Fruit fly (Drosophila melanogaster) whole organism, embryonic: Measurements from ENCODE around the gene CG32295.
A peak's percentile ranks its signal among the peaks of the same experiment; 100 is the strongest.

Experiments used
- Aef1 ChIP-seq: fragments of 200-800 bp; sonication (Bioruptor generic); IDR thresholded peaks from 3 replicates; pipeline ENCODE4 v1.3.6; 2022; ENCODE audit warnings: missing biosample characterization, missing genetic modification characterization
- Awh ChIP-seq: fragments of 200-800 bp; sonication (Bioruptor generic); IDR thresholded peaks from 2 replicates; pipeline ENCODE4, ENCODE4 v1.3.6; 2022; ENCODE audit warnings: missing biosample characterization, missing genetic modification characterization
- B-H1 ChIP-seq: fragments of 200-800 bp; sonication (Bioruptor generic); IDR thresholded peaks from 3 replicates; pipeline ENCODE4 v1.3.6; 2022; ENCODE audit warnings: missing biosample characterization, missing genetic modification characterization
- CG10321 ChIP-seq: fragments of 200-800 bp; sonication (Bioruptor generic); IDR thresholded peaks from 2 replicates; pipeline ENCODE4 v1.3.6; 2022; ENCODE audit warnings: missing biosample characterization, missing genetic modification characterization
- CG10654 ChIP-seq: fragments of 200-800 bp; sonication (Bioruptor generic); optimal IDR thresholded peaks from 2 replicates; lab custom pipeline; 2016; ENCODE audit warnings: missing biosample characterization, missing genetic modification characterization
- CG11723 ChIP-seq: fragments of 200-800 bp; sonication (Bioruptor generic); optimal IDR thresholded peaks from 2 replicates; lab custom pipeline; 2017; ENCODE audit warnings: missing biosample characterization, mild to moderate bottlenecking, missing genetic modification characterization
- CG12104 ChIP-seq: fragments of 200-800 bp; sonication (Bioruptor generic); optimal IDR thresholded peaks from 3 replicates; lab custom pipeline; 2016; ENCODE audit warnings: missing biosample characterization, missing genetic modification characterization
- CG12219 ChIP-seq: fragments of 200-800 bp; sonication (Bioruptor generic); optimal IDR thresholded peaks from 3 replicates; lab custom pipeline; 2018; ENCODE audit warnings: missing biosample characterization, mild to moderate bottlenecking, missing genetic modification characterization
- CG12659 ChIP-seq: fragments of 200-800 bp; sonication (Bioruptor generic); optimal IDR thresholded peaks from 3 replicates; lab custom pipeline; 2017; ENCODE audit warnings: mild to moderate bottlenecking, missing biosample characterization, missing genetic modification reagents, missing genetic modification characterization
- CG13424 ChIP-seq: fragments of 200-800 bp; sonication (Bioruptor generic); optimal IDR thresholded peaks from 2 replicates; lab custom pipeline; 2019; ENCODE audit warnings: missing biosample characterization, mild to moderate bottlenecking, missing genetic modification characterization, moderate library complexity
- CG13775 ChIP-seq: fragments of 200-800 bp; sonication (Bioruptor generic); optimal IDR thresholded peaks from 3 replicates; lab custom pipeline; 2017; ENCODE audit warnings: missing biosample characterization, mild to moderate bottlenecking, missing genetic modification characterization
- CG14710 ChIP-seq: fragments of 200-800 bp; sonication (Bioruptor generic); optimal IDR thresholded peaks from 3 replicates; lab custom pipeline; 2019; ENCODE audit warnings: missing biosample characterization, mild to moderate bottlenecking, missing genetic modification characterization, moderate library complexity
- CG17328 ChIP-seq: fragments of 200-800 bp; sonication (Bioruptor generic); IDR thresholded peaks from 2 replicates; pipeline ENCODE4 v1.3.6; 2022; ENCODE audit warnings: missing biosample characterization, missing genetic modification characterization
- CG2116 ChIP-seq: fragments of 200-800 bp; sonication (Bioruptor generic); optimal IDR thresholded peaks from 3 replicates; lab custom pipeline; 2018; ENCODE audit warnings: missing biosample characterization, mild to moderate bottlenecking, missing genetic modification characterization
- CG2678 ChIP-seq: fragments of 200-800 bp; sonication (Bioruptor generic); optimal IDR thresholded peaks from 3 replicates; lab custom pipeline; 2019; ENCODE audit warnings: missing biosample characterization, mild to moderate bottlenecking, missing genetic modification characterization, moderate library complexity
- CG30403 ChIP-seq: fragments of 200-800 bp; sonication (Bioruptor generic); optimal IDR thresholded peaks from 3 replicates; lab custom pipeline; 2016; ENCODE audit warnings: missing biosample characterization, missing genetic modification characterization
- CG31365 ChIP-seq: fragments of 200-800 bp; sonication (Bioruptor generic); optimal IDR thresholded peaks from 2 replicates; lab custom pipeline; 2018; ENCODE audit warnings: missing biosample characterization, mild to moderate bottlenecking, missing genetic modification characterization
- CG3726 ChIP-seq: fragments of 200-800 bp; sonication (Bioruptor generic); IDR thresholded peaks from 3 replicates; pipeline ENCODE4, ENCODE4 v1.3.6; 2022; ENCODE audit warnings: missing biosample characterization, missing genetic modification characterization
- CG4328 ChIP-seq: fragments of 200-800 bp; sonication (Bioruptor generic); optimal IDR thresholded peaks from 3 replicates; lab custom pipeline; 2017; ENCODE audit warnings: missing biosample characterization, missing genetic modification reagents, missing genetic modification characterization
- CG4854 ChIP-seq: fragments of 200-800 bp; sonication (Bioruptor generic); optimal IDR thresholded peaks from 2 replicates; lab custom pipeline; 2016; ENCODE audit warnings: missing biosample characterization, missing genetic modification characterization, inconsistent platforms
- CG6272 ChIP-seq: fragments of 200-800 bp; sonication (Bioruptor generic); IDR thresholded peaks from 2 replicates; pipeline ENCODE4 v1.3.6; 2022; ENCODE audit warnings: missing biosample characterization, missing genetic modification characterization
- CG7963 ChIP-seq: fragments of 200-800 bp; sonication (Bioruptor generic); IDR thresholded peaks from 3 replicates; pipeline ENCODE4 v1.3.6; 2022; ENCODE audit warnings: missing biosample characterization, missing genetic modification characterization; ENCODE audit not compliant: partially characterized antibody
- CG9727 ChIP-seq: fragments of 200-800 bp; sonication (Bioruptor generic); optimal IDR thresholded peaks from 3 replicates; lab custom pipeline; 2017; ENCODE audit warnings: missing biosample characterization, mild to moderate bottlenecking, missing genetic modification characterization
- CG9797 ChIP-seq: fragments of 200-800 bp; sonication (Bioruptor generic); optimal IDR thresholded peaks from 3 replicates; lab custom pipeline; 2018; ENCODE audit warnings: missing biosample characterization, mild to moderate bottlenecking, missing genetic modification characterization
- E2f2 ChIP-seq: fragments of 200-800 bp; sonication (Bioruptor generic); IDR thresholded peaks from 2 replicates; pipeline ENCODE4 v1.3.6; 2022; ENCODE audit warnings: missing biosample characterization, missing genetic modification characterization
- Fer1 ChIP-seq: fragments of 200-800 bp; sonication (Bioruptor generic); optimal IDR thresholded peaks from 2 replicates; lab custom pipeline; 2017; ENCODE audit warnings: missing biosample characterization, mild to moderate bottlenecking, missing genetic modification characterization
- HLHmδ ChIP-seq: fragments of 200-800 bp; sonication (Bioruptor generic); optimal IDR thresholded peaks from 2 replicates; lab custom pipeline; 2018; ENCODE audit warnings: missing biosample characterization, mild to moderate bottlenecking, missing genetic modification characterization, moderate library complexity
- Hr3 ChIP-seq: fragments of 200-800 bp; sonication (Bioruptor generic); optimal IDR thresholded peaks from 3 replicates; lab custom pipeline; 2016; ENCODE audit warnings: missing biosample characterization, missing genetic modification characterization
- MESR4 ChIP-seq: fragments of 200-800 bp; sonication (Bioruptor generic); optimal IDR thresholded peaks from 2 replicates; lab custom pipeline; 2018; ENCODE audit warnings: missing biosample characterization, mild to moderate bottlenecking, missing genetic modification characterization, moderate library complexity
- MTF-1 ChIP-seq: fragments of 200-800 bp; sonication (Bioruptor generic); optimal IDR thresholded peaks from 2 replicates; lab custom pipeline; 2018; ENCODE audit warnings: missing biosample characterization, mild to moderate bottlenecking, missing genetic modification characterization, borderline replicate concordance
- Optix ChIP-seq: fragments of 200-800 bp; sonication (Bioruptor generic); IDR thresholded peaks from 3 replicates; pipeline ENCODE4 v1.3.6; 2022; ENCODE audit warnings: missing biosample characterization, missing genetic modification characterization
- TFAM ChIP-seq: fragments of 200-800 bp; sonication (Bioruptor generic); optimal IDR thresholded peaks from 2 replicates; lab custom pipeline; 2017; ENCODE audit warnings: missing biosample characterization, missing genetic modification characterization, inconsistent platforms
- Usf ChIP-seq: fragments of 200-800 bp; sonication (Bioruptor generic); optimal IDR thresholded peaks from 2 replicates; lab custom pipeline; 2017; ENCODE audit warnings: missing genotype, missing biosample characterization, missing genetic modification characterization
- ac ChIP-seq: fragments of 200-800 bp; sonication (Bioruptor generic); optimal IDR thresholded peaks from 3 replicates; lab custom pipeline; 2017; ENCODE audit warnings: missing biosample characterization, mild to moderate bottlenecking, missing genetic modification characterization
- bowl ChIP-seq: fragments of 200-800 bp; sonication (Bioruptor generic); IDR thresholded peaks from 2 replicates; pipeline ENCODE4 v1.3.6; 2022; ENCODE audit warnings: missing biosample characterization, missing genetic modification characterization
- bsh ChIP-seq, 2 experiments: fragments of 200-800 bp; sonication (Bioruptor generic); optimal IDR thresholded peaks; 2 replicates each; lab custom pipeline; 2017 to 2018; ENCODE audit warnings: mild to moderate bottlenecking in 2 of 2, missing biosample characterization in 2 of 2, missing genetic modification characterization in 2 of 2, moderate library complexity in 1 of 2
- cad ChIP-seq: fragments of >200 bp; optimal IDR thresholded peaks from 2 replicates; lab custom pipeline; 2017; ENCODE audit warnings: missing biosample characterization, missing genetic modification characterization
- chn ChIP-seq: fragments of 200-800 bp; sonication (Bioruptor generic); optimal IDR thresholded peaks from 2 replicates; lab custom pipeline; 2016; ENCODE audit warnings: missing biosample characterization, missing genetic modification characterization
- dysf ChIP-seq: fragments of 200-800 bp; sonication (Bioruptor generic); IDR thresholded peaks from 3 replicates; pipeline ENCODE4 v1.3.6; 2022; ENCODE audit warnings: missing biosample characterization, missing genetic modification characterization
- eyg ChIP-seq: fragments of 200-800 bp; sonication (Bioruptor generic); optimal IDR thresholded peaks from 3 replicates; lab custom pipeline; 2016; ENCODE audit warnings: missing biosample characterization, missing genetic modification characterization
- ftz-f1 ChIP-seq: fragments of 200-800 bp; sonication (Bioruptor generic); optimal IDR thresholded peaks from 2 replicates; lab custom pipeline; 2016; ENCODE audit warnings: missing biosample characterization, missing genetic modification characterization
- ind ChIP-seq: fragments of 200-800 bp; sonication (Bioruptor generic); optimal IDR thresholded peaks from 3 replicates; lab custom pipeline; 2016; ENCODE audit warnings: missing biosample characterization, missing genetic modification characterization
- jing ChIP-seq: fragments of 200-800 bp; sonication (Bioruptor generic); optimal IDR thresholded peaks from 2 replicates; lab custom pipeline; 2018; ENCODE audit warnings: missing biosample characterization, mild to moderate bottlenecking, missing genetic modification characterization
- jumu ChIP-seq: fragments of 200-800 bp; sonication (Bioruptor generic); optimal IDR thresholded peaks from 3 replicates; lab custom pipeline; 2016; ENCODE audit warnings: missing biosample characterization, missing genetic modification characterization
- lov ChIP-seq, 2 experiments: fragments of 200-800 bp in 1 of 2; fragments of >200 bp in 1 of 2; sonication (Bioruptor generic) in 1 of 2; IDR thresholded peaks in 1 of 2; optimal IDR thresholded peaks in 1 of 2; 2 replicates in 1 of 2; 3 replicates in 1 of 2; pipeline versions ENCODE4 v1.3.6 to Lab custom; 2017 to 2022; ENCODE audit warnings: missing biosample characterization in 1 of 2, missing genetic modification characterization in 1 of 2
- pita ChIP-seq: fragments of 200-800 bp; sonication (Bioruptor generic); optimal IDR thresholded peaks from 2 replicates; lab custom pipeline; 2017; ENCODE audit warnings: missing biosample characterization, mild to moderate bottlenecking, missing genetic modification characterization
- stwl ChIP-seq: fragments of 200-800 bp; sonication (Bioruptor generic); optimal IDR thresholded peaks from 3 replicates; lab custom pipeline; 2018; ENCODE audit warnings: missing biosample characterization, mild to moderate bottlenecking, missing genetic modification characterization, moderate library complexity
- zfh2 ChIP-seq: fragments of 200-800 bp; sonication (Bioruptor generic); optimal IDR thresholded peaks from 2 replicates; lab custom pipeline; 2016; ENCODE audit warnings: missing biosample characterization, missing genetic modification characterization

CG32295 gene

dm6 chr3L:2531386-2532176 lies 4.8 kb upstream of the CG32295 start (continued):
- TF ChIP-seq CG11723 (GFP tag; lab: Kevin White, UChicago) = peak; percentile 68
- peak; percentile 74 for TF ChIP-seq CG17328 (GFP tag; lab: Robert Waterston, UW)
- peak; percentile 81 for TF ChIP-seq stwl (tag; lab: Kevin White, UChicago)
- TF ChIP-seq CG12659 (GFP tag; lab: Kevin White, UChicago) = peak; percentile 66
- peak; percentile 60; the same call in 2 of the 3 replicates for TF ChIP-seq Optix (GFP tag; lab: Robert Waterston, UW)
- peak; percentile 72 for TF ChIP-seq ind (GFP tag; lab: Kevin White, UChicago)
- TF ChIP-seq Awh (GFP tag; lab: Robert Waterston, UW) = peak; percentile 87
- TF ChIP-seq CG30403 (GFP tag; lab: Kevin White, UChicago) = peak; percentile 36
- no peak for TF ChIP-seq eyg (GFP tag; lab: Kevin White, UChicago)
- TF ChIP-seq zfh2 (GFP tag; lab: Kevin White, UChicago) = peak; percentile 37
- no peak for TF ChIP-seq TFAM (GFP tag; lab: Kevin White, UChicago)
- peak; percentile 50 for TF ChIP-seq Usf (GFP tag; lab: Kevin White, UChicago)
- no peak for TF ChIP-seq lov (optimal IDR thresholded peaks at IDR 0.05; lab: Kevin White, UChicago)
- TF ChIP-seq lov (GFP tag; IDR thresholded peaks at IDR 0.05; lab: Robert Waterston, UW) = 0 out of 3 replicates have a peak, but pooled peaks have one; percentile 58
- peak; percentile 16 for TF ChIP-seq ftz-f1 (GFP tag; lab: Kevin White, UChicago)
- TF ChIP-seq cad (GFP tag; lab: Kevin White, UChicago) = no peak
- TF ChIP-seq CG9727 (GFP tag; lab: Kevin White, UChicago) = peak; percentile 63
- TF ChIP-seq MESR4 (GFP tag; lab: Kevin White, UChicago) = peak; percentile 18
- TF ChIP-seq CG13424 (tag; lab: Kevin White, UChicago) = peak; percentile 52
- peak; percentile 56; the same call in 1 of the 2 replicates for TF ChIP-seq E2f2
- peak; percentile 68 for TF ChIP-seq CG4854 (GFP tag; lab: Kevin White, UChicago)
- TF ChIP-seq CG7963 (GFP tag; lab: Robert Waterston, UW) = no peak
- TF ChIP-seq CG31365 (tag; lab: Kevin White, UChicago) = peak; percentile 98
- no peak; the same call in 2 of the 3 replicates for TF ChIP-seq CG3726 (GFP tag; lab: Robert Waterston, UW)
- TF ChIP-seq HLHmδ = peak; percentile 59
- TF ChIP-seq CG6272 = peak; percentile 61
- peak; percentile 72 for TF ChIP-seq B-H1 (GFP tag; lab: Robert Waterston, UW)
- peak; percentile 69 for TF ChIP-seq CG10654 (GFP tag; lab: Kevin White, UChicago)
- peak; percentile 64 for TF ChIP-seq CG13775 (GFP tag; lab: Kevin White, UChicago)
- TF ChIP-seq Aef1 (GFP tag; lab: Robert Waterston, UW) = peak; percentile 71
- TF ChIP-seq bowl = peak; percentile 56; the same call in 1 of the 2 replicates
- TF ChIP-seq CG14710 = peak; percentile 65
- peak; percentile 80 for TF ChIP-seq chn (GFP tag; lab: Kevin White, UChicago)
- TF ChIP-seq CG2116 (GFP tag; lab: Kevin White, UChicago) = peak; percentile 48
- no peak for TF ChIP-seq CG4328 (GFP tag; lab: Kevin White, UChicago)
- TF ChIP-seq CG12219 = peak; percentile 69
- peak; percentile 78 for TF ChIP-seq CG2678 (tag; lab: Kevin White, UChicago)
- peak; percentile 35 for TF ChIP-seq Hr3 (GFP tag; lab: Kevin White, UChicago)
- peak; percentile 28 to 75 for TF ChIP-seq bsh (GFP tag; optimal IDR thresholded peaks at IDR 0.05; lab: Kevin White, UChicago)
- peak; percentile 23 for TF ChIP-seq jumu (GFP tag; lab: Kevin White, UChicago)
- peak; percentile 55; the same call in 1 of the 2 replicates for TF ChIP-seq CG10321 (GFP tag; lab: Robert Waterston, UW)
- TF ChIP-seq dysf (GFP tag; lab: Robert Waterston, UW) = peak; percentile 79
- TF ChIP-seq pita = peak; percentile 91
- TF ChIP-seq jing (GFP tag; lab: Kevin White, UChicago) = peak; percentile 42
- TF ChIP-seq ac = peak; percentile 55
- TF ChIP-seq CG12104 (GFP tag; lab: Kevin White, UChicago) = peak; percentile 65
- TF ChIP-seq CG9797 (GFP tag; lab: Kevin White, UChicago) = no peak
- TF ChIP-seq MTF-1 (GFP tag; lab: Kevin White, UChicago) = peak; percentile 63
- TF ChIP-seq Fer1 (GFP tag; lab: Kevin White, UChicago) = peak; percentile 82
